ENCODE assay signal across 3 worm cellular contexts in the genomic region with DNA sequence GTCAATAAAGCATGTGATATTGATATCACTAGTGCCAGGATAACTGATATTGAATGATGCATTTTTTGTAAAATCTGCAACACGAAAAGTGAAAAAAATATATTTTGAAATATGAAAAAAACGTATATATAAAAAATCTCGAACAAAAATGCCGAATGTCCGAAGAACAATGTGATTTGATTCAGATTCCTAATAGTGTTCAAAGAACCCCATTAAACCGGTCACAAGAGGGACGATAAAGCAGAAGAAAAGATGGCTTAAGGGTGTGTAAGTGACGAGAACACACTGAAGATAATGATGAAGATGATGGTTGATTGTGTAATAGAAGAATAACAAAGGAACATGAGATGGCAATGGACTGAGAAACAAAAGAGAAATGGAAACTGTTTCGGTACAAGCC.
TF ChIP-seq lines count a peak whose summit lies in the region.

TSS of gene T21D12.14 (minus strand) at position 101 of the 400 bp plus-strand sequence.

TF ChIP-seq in whole organism, L1 larva, 84 proteins besides CTCF, POLR2A, EP300 and RAD21:
- TF ChIP-seq snpc-4 (tag; optimal IDR thresholded peaks at IDR 0.05; lab: Kevin White, UChicago) (no peak), lir-3 (tag; optimal IDR thresholded peaks at IDR 0.05; lab: Kevin White, UChicago; ENCODE audit: poor library complexity) (no peak), blmp-1 (tag; optimal IDR thresholded peaks at IDR 0.05; lab: Kevin White, UChicago) (peak; percentile 32), lin-39 (tag; optimal IDR thresholded peaks at IDR 0.05; lab: Kevin White, UChicago) (no peak)

TF ChIP-seq in whole organism, L3 larva, 47 proteins besides CTCF, POLR2A, EP300 and RAD21:
- TF ChIP-seq nhr-25 (tag; optimal IDR thresholded peaks at IDR 0.05; lab: Kevin White, UChicago) (peak; percentile 1), fkh-10 (GFP tag; optimal IDR thresholded peaks at IDR 0.05; lab: Kevin White, UChicago) (no peak)
TF ChIP-seq in whole organism, L3 larva: peak in this region for 1.

TF ChIP-seq in whole organism, L4 larva, 104 proteins besides CTCF, POLR2A, EP300 and RAD21:
- TF ChIP-seq set-16 (GFP tag; IDR thresholded peaks at IDR 0.05; lab: Robert Waterston, UW) (no peak), pha-4 (GFP tag; IDR thresholded peaks at IDR 0.05; lab: Robert Waterston, UW) (no peak), pha-4 (tag; optimal IDR thresholded peaks at IDR 0.05; lab: Kevin White, UChicago) (no peak), mxl-3 (GFP tag; optimal IDR thresholded peaks at IDR 0.05; lab: Kevin White, UChicago) (no peak), unc-62 (GFP tag; optimal IDR thresholded peaks at IDR 0.05 in 1 of 2; lab: Kevin White, UChicago) (peak in 1 of 2 experiments; percentile 89), unc-62 (tag; optimal IDR thresholded peaks at IDR 0.05; lab: Kevin White, UChicago) (no peak), vab-7 (GFP tag; IDR thresholded peaks at IDR 0.05; lab: Robert Waterston, UW) (no peak), dpl-1 (GFP tag; optimal IDR thresholded peaks at IDR 0.05; lab: Kevin White, UChicago) (no peak), snpc-1.2 (GFP tag; IDR thresholded peaks at IDR 0.05; lab: Robert Waterston, UW) (no peak), hif-1 (tag; optimal IDR thresholded peaks at IDR 0.05; lab: Kevin White, UChicago) (no peak), ama-1 (optimal IDR thresholded peaks at IDR 0.05; lab: Kevin White, UChicago) (no peak), lin-39 (tag; optimal IDR thresholded peaks at IDR 0.05; lab: Kevin White, UChicago) (no peak), dmd-8 (GFP tag; IDR thresholded peaks at IDR 0.05; lab: Robert Waterston, UW) (no peak), hlh-30 (tag; optimal IDR thresholded peaks at IDR 0.05; lab: Kevin White, UChicago; ENCODE audit: insufficient read depth) (peak; percentile 22), mes-2 (tag; optimal IDR thresholded peaks at IDR 0.05; lab: Kevin White, UChicago; ENCODE audit: poor library complexity, severe bottlenecking) (no peak), duxl-1 (tag; optimal IDR thresholded peaks at IDR 0.05; lab: Kevin White, UChicago; ENCODE audit: poor library complexity) (no peak), ztf-11 (tag; optimal IDR thresholded peaks at IDR 0.05; lab: Kevin White, UChicago) (no peak), madf-9 (GFP tag; conservative IDR thresholded peaks at IDR 0.05; lab: Robert Waterston, UW) (no peak), fkh-10 (GFP tag; optimal IDR thresholded peaks at IDR 0.05; lab: Kevin White, UChicago) (no peak)
